Fruit fly (Drosophila melanogaster) whole organism, embryonic: ENCODE measurements around the gene CG8837.

Experiments used
- Adf1 ChIP-seq: fragments of 200-800 bp; sonication (Bioruptor generic); IDR thresholded peaks from 2 replicates; pipeline ENCODE4 v1.3.6; 2022; ENCODE audit warnings: missing biosample characterization, missing genetic modification characterization
- Bgb ChIP-seq: fragments of 200-800 bp; sonication (Bioruptor generic); IDR thresholded peaks from 2 replicates; pipeline ENCODE4 v1.3.6; 2022; ENCODE audit warnings: missing biosample characterization, missing genetic modification characterization; ENCODE audit not compliant: partially characterized antibody
- CG11085 ChIP-seq: fragments of 200-800 bp; sonication (Bioruptor generic); IDR thresholded peaks from 2 replicates; pipeline ENCODE4 v1.3.6; 2022; ENCODE audit warnings: missing biosample characterization, missing genetic modification characterization
- CG11695 ChIP-seq: fragments of 200-800 bp; sonication (Bioruptor generic); IDR thresholded peaks from 3 replicates; pipeline ENCODE4 v1.3.6; 2022; ENCODE audit warnings: missing biosample characterization, missing genetic modification characterization
- CG11723 ChIP-seq: fragments of 200-800 bp; sonication (Bioruptor generic); optimal IDR thresholded peaks from 2 replicates; lab custom pipeline; 2017; ENCODE audit warnings: missing biosample characterization, mild to moderate bottlenecking, missing genetic modification characterization
- CG12071 ChIP-seq: fragments of 200-800 bp; sonication (Bioruptor generic); optimal IDR thresholded peaks from 3 replicates; lab custom pipeline; 2018; ENCODE audit warnings: missing biosample characterization, mild to moderate bottlenecking, missing genetic modification characterization
- CG12155 ChIP-seq: fragments of 200-800 bp; sonication (Bioruptor generic); optimal IDR thresholded peaks from 3 replicates; lab custom pipeline; 2016; ENCODE audit warnings: missing biosample characterization, missing genetic modification characterization
- CG12391 ChIP-seq: fragments of 200-800 bp; sonication (Bioruptor generic); optimal IDR thresholded peaks from 3 replicates; lab custom pipeline; 2018; ENCODE audit warnings: missing biosample characterization, mild to moderate bottlenecking, missing genetic modification characterization, moderate library complexity
- CG13123 ChIP-seq: fragments of 200-800 bp; sonication (Bioruptor generic); optimal IDR thresholded peaks from 2 replicates; lab custom pipeline; 2016; ENCODE audit warnings: missing biosample characterization, missing genetic modification characterization
- CG13287 ChIP-seq: fragments of 200-800 bp; sonication (Bioruptor generic); IDR thresholded peaks from 2 replicates; pipeline ENCODE4 v1.3.6; 2022; ENCODE audit warnings: missing biosample characterization, missing genetic modification characterization; ENCODE audit not compliant: partially characterized antibody
- CG14710 ChIP-seq: fragments of 200-800 bp; sonication (Bioruptor generic); optimal IDR thresholded peaks from 3 replicates; lab custom pipeline; 2019; ENCODE audit warnings: missing biosample characterization, mild to moderate bottlenecking, missing genetic modification characterization, moderate library complexity
- CG15514 ChIP-seq: fragments of 200-800 bp; sonication (Bioruptor generic); optimal IDR thresholded peaks from 3 replicates; lab custom pipeline; 2017; ENCODE audit warnings: missing biosample characterization, missing genetic modification characterization, mild to moderate bottlenecking, moderate library complexity, missing genetic modification reagents
- CG17829 ChIP-seq: fragments of 200-800 bp; optimal IDR thresholded peaks from 2 replicates; lab custom pipeline; 2019; ENCODE audit warnings: missing biosample characterization, mild to moderate bottlenecking, missing genetic modification characterization, moderate library complexity
- CG2120 ChIP-seq: fragments of 200-800 bp; sonication (Bioruptor generic); optimal IDR thresholded peaks from 3 replicates; lab custom pipeline; 2016; ENCODE audit warnings: missing biosample characterization, missing genetic modification characterization
- CG32767 ChIP-seq: fragments of 200-800 bp; sonication (Bioruptor generic); IDR thresholded peaks from 2 replicates; pipeline ENCODE4 v1.3.6; 2022; ENCODE audit warnings: missing biosample characterization, missing genetic modification characterization
- CG34224 ChIP-seq: fragments of 200-800 bp; sonication (Bioruptor generic); IDR thresholded peaks from 3 replicates; pipeline ENCODE4 v1.3.6; 2022; ENCODE audit warnings: missing biosample characterization, missing genetic modification characterization; ENCODE audit not compliant: partially characterized antibody
- CG42726 ChIP-seq: fragments of 200-800 bp; sonication (Bioruptor generic); IDR thresholded peaks from 2 replicates; pipeline ENCODE4 v1.3.6; 2022; ENCODE audit warnings: missing biosample characterization, missing genetic modification characterization; ENCODE audit not compliant: partially characterized antibody
- CG4707 ChIP-seq: fragments of 200-800 bp; sonication (Bioruptor generic); optimal IDR thresholded peaks from 2 replicates; lab custom pipeline; 2018; ENCODE audit warnings: missing biosample characterization, mild to moderate bottlenecking, missing genetic modification characterization, moderate library complexity
- CG5180 ChIP-seq: fragments of 200-800 bp; sonication (Bioruptor generic); optimal IDR thresholded peaks from 3 replicates; lab custom pipeline; 2017; ENCODE audit warnings: missing biosample characterization, missing genetic modification characterization, mild to moderate bottlenecking, moderate library complexity, missing genetic modification reagents
- CG5245 ChIP-seq: fragments of 200-800 bp; sonication (Bioruptor generic); optimal IDR thresholded peaks from 3 replicates; lab custom pipeline; 2016; ENCODE audit warnings: missing biosample characterization, missing genetic modification characterization
- CG7963 ChIP-seq: fragments of 200-800 bp; sonication (Bioruptor generic); IDR thresholded peaks from 3 replicates; pipeline ENCODE4 v1.3.6; 2022; ENCODE audit warnings: missing biosample characterization, missing genetic modification characterization; ENCODE audit not compliant: partially characterized antibody
- CG9727 ChIP-seq: fragments of 200-800 bp; sonication (Bioruptor generic); optimal IDR thresholded peaks from 3 replicates; lab custom pipeline; 2017; ENCODE audit warnings: missing biosample characterization, mild to moderate bottlenecking, missing genetic modification characterization
- Camta ChIP-seq: fragments of 200-800 bp; sonication (Bioruptor generic); optimal IDR thresholded peaks from 2 replicates; lab custom pipeline; 2016; ENCODE audit warnings: missing biosample characterization, missing genetic modification characterization
- CkIIα-i1 ChIP-seq: fragments of 200-800 bp; sonication (Bioruptor generic); IDR thresholded peaks from 2 replicates; pipeline ENCODE4 v1.3.6; 2022; ENCODE audit warnings: missing biosample characterization, missing genetic modification characterization
- Dfd ChIP-seq, 2 experiments: fragments of >200 bp; optimal IDR thresholded peaks; 2 replicates each; lab custom pipeline; 2017; ENCODE audit warnings: missing biosample characterization in 2 of 2, missing genetic modification characterization in 2 of 2
- Dll ChIP-seq: fragments of 200-800 bp; sonication (Bioruptor generic); IDR thresholded peaks from 4 replicates; pipeline ENCODE4 v1.3.6; 2022; ENCODE audit warnings: missing biosample characterization, missing genetic modification characterization; ENCODE audit not compliant: partially characterized antibody
- Jarid2 ChIP-seq: fragments of 200-800 bp; sonication (Bioruptor generic); optimal IDR thresholded peaks from 3 replicates; lab custom pipeline; 2017; ENCODE audit warnings: mild to moderate bottlenecking, missing biosample characterization, missing genetic modification reagents, missing genetic modification characterization
- Oli ChIP-seq: fragments of 200-800 bp; sonication (Bioruptor generic); optimal IDR thresholded peaks from 2 replicates; lab custom pipeline; 2018; ENCODE audit warnings: missing biosample characterization, mild to moderate bottlenecking, missing genetic modification characterization, moderate library complexity
- Rx ChIP-seq: fragments of 200-800 bp; sonication (Bioruptor generic); IDR thresholded peaks from 2 replicates; pipeline ENCODE4 v1.3.6; 2022; ENCODE audit warnings: missing biosample characterization, missing genetic modification characterization
- Side ChIP-seq: fragments of 200-800 bp; sonication (Bioruptor generic); optimal IDR thresholded peaks from 2 replicates; lab custom pipeline; 2016; ENCODE audit warnings: missing biosample characterization, missing genetic modification characterization
- Sox102F ChIP-seq: fragments of 200-800 bp; sonication (Bioruptor generic); optimal IDR thresholded peaks from 2 replicates; lab custom pipeline; 2018; ENCODE audit warnings: missing biosample characterization, mild to moderate bottlenecking, missing genetic modification characterization, moderate library complexity
- Xrp1 ChIP-seq: fragments of 200-800 bp; sonication (Bioruptor generic); IDR thresholded peaks from 2 replicates; pipeline ENCODE4 v1.3.6; 2022; ENCODE audit warnings: missing biosample characterization, missing genetic modification characterization
- bcd ChIP-seq: fragments of 200-800 bp; sonication (Bioruptor generic); optimal IDR thresholded peaks from 2 replicates; lab custom pipeline; 2017; ENCODE audit warnings: missing biosample characterization, mild to moderate bottlenecking, missing genetic modification characterization
- bigmax ChIP-seq: fragments of 200-800 bp; sonication (Bioruptor generic); optimal IDR thresholded peaks from 2 replicates; lab custom pipeline; 2018; ENCODE audit warnings: missing biosample characterization, mild to moderate bottlenecking, missing genetic modification characterization
- cad ChIP-seq: fragments of >200 bp; optimal IDR thresholded peaks from 2 replicates; lab custom pipeline; 2017; ENCODE audit warnings: missing biosample characterization, missing genetic modification characterization
- cg ChIP-seq: fragments of 200-800 bp; sonication (Bioruptor generic); optimal IDR thresholded peaks from 3 replicates; lab custom pipeline; 2019; ENCODE audit warnings: missing biosample characterization, mild to moderate bottlenecking, missing genetic modification characterization, moderate library complexity
- chif ChIP-seq, 2 experiments: fragments of 200-800 bp; sonication (Bioruptor generic); optimal IDR thresholded peaks; 3 replicates each; lab custom pipeline; 2016; ENCODE audit warnings: missing biosample characterization in 2 of 2, missing genetic modification characterization in 2 of 2
- chinmo ChIP-seq: fragments of 200-800 bp; sonication (Bioruptor generic); IDR thresholded peaks from 4 replicates; pipeline ENCODE4 v1.3.6; 2022; ENCODE audit warnings: missing biosample characterization, missing genetic modification characterization; ENCODE audit not compliant: partially characterized antibody
- crol ChIP-seq: fragments of 200-800 bp; sonication (Bioruptor generic); IDR thresholded peaks from 2 replicates; pipeline ENCODE4 v1.3.6; 2022; ENCODE audit warnings: missing biosample characterization, missing genetic modification characterization
- disco-r ChIP-seq: fragments of 200-800 bp; sonication (Bioruptor generic); optimal IDR thresholded peaks from 2 replicates; lab custom pipeline; 2016; ENCODE audit warnings: missing biosample characterization, missing genetic modification characterization
- ems ChIP-seq: fragments of 200-800 bp; sonication (Bioruptor generic); optimal IDR thresholded peaks from 3 replicates; lab custom pipeline; 2016; ENCODE audit warnings: missing biosample characterization, missing genetic modification characterization
- hth ChIP-seq: fragments of >200 bp; optimal IDR thresholded peaks from 2 replicates; lab custom pipeline; 2017; ENCODE audit warnings: inconsistent platforms
- jing ChIP-seq: fragments of 200-800 bp; sonication (Bioruptor generic); optimal IDR thresholded peaks from 2 replicates; lab custom pipeline; 2018; ENCODE audit warnings: missing biosample characterization, mild to moderate bottlenecking, missing genetic modification characterization
- kay ChIP-seq: fragments of 200-800 bp; sonication (Bioruptor generic); optimal IDR thresholded peaks from 2 replicates; lab custom pipeline; 2016; ENCODE audit warnings: missing biosample characterization, missing genetic modification characterization
- klu ChIP-seq: fragments of 200-800 bp; sonication (Bioruptor generic); IDR thresholded peaks from 2 replicates; pipeline ENCODE4 v1.3.6; 2022; ENCODE audit warnings: missing biosample characterization, missing genetic modification characterization
- lmd ChIP-seq: fragments of 200-800 bp; sonication (Bioruptor generic); IDR thresholded peaks from 2 replicates; pipeline ENCODE4 v1.3.6; 2022; ENCODE audit warnings: missing biosample characterization, missing genetic modification characterization
- lola ChIP-seq, 3 experiments: fragments of >200 bp in 2 of 3; fragments of 200-800 bp in 1 of 3; sonication (Bioruptor generic) in 1 of 3; optimal IDR thresholded peaks; 2 replicates each; lab custom pipeline; 2017 to 2019; ENCODE audit warnings: missing biosample characterization in 3 of 3, missing genetic modification characterization in 3 of 3, mild to moderate bottlenecking in 1 of 3, moderate library complexity in 1 of 3
- schlank ChIP-seq: fragments of 200-800 bp; sonication (Bioruptor generic); optimal IDR thresholded peaks from 2 replicates; lab custom pipeline; 2018; ENCODE audit warnings: missing biosample characterization, mild to moderate bottlenecking, missing genetic modification characterization
- shn ChIP-seq: fragments of 200-800 bp; sonication (Bioruptor generic); optimal IDR thresholded peaks from 3 replicates; lab custom pipeline; 2016; ENCODE audit warnings: missing biosample characterization, missing genetic modification characterization
- wor ChIP-seq: fragments of 200-800 bp; sonication (Bioruptor generic); IDR thresholded peaks from 2 replicates; pipeline ENCODE4 v1.3.6; 2022; ENCODE audit warnings: missing biosample characterization, missing genetic modification characterization

Gene CG8837

dm6 chr2L:3319731-3320295 is at the start of gene CG8837, which contains the start of gene Fign (continued):
- no peak for TF ChIP-seq Side (GFP tag; lab: Kevin White, UChicago)
- TF ChIP-seq Dfd (GFP tag; optimal IDR thresholded peaks at IDR 0.05; lab: Kevin White, UChicago) = peak in 1 of 2 experiments; percentile 41
- no peak for TF ChIP-seq CG11085 (GFP tag; lab: Robert Waterston, UW)
- no peak for TF ChIP-seq CG5245 (GFP tag; lab: Kevin White, UChicago)
- TF ChIP-seq klu = no peak
- no peak for TF ChIP-seq bigmax (GFP tag; lab: Kevin White, UChicago)
- TF ChIP-seq CG14710 = peak; percentile 66
- no peak for TF ChIP-seq CG13123 (GFP tag; lab: Kevin White, UChicago)
- TF ChIP-seq CG12071 = no peak
- TF ChIP-seq Rx (GFP tag; lab: Robert Waterston, UW) = no peak
- TF ChIP-seq CG15514 = peak; percentile 28
- TF ChIP-seq ems (GFP tag; lab: Kevin White, UChicago) = no peak
- no peak for TF ChIP-seq jing
- no peak for TF ChIP-seq cad (GFP tag; lab: Kevin White, UChicago)
- TF ChIP-seq Xrp1 (GFP tag; lab: Robert Waterston, UW) = no peak
- TF ChIP-seq wor (GFP tag; lab: Robert Waterston, UW) = no peak
- no peak for TF ChIP-seq bcd (GFP tag; lab: Kevin White, UChicago)
- TF ChIP-seq CG9727 = no peak
- no peak for TF ChIP-seq CG17829 (tag; lab: Kevin White, UChicago)
- TF ChIP-seq chif (GFP tag; optimal IDR thresholded peaks at IDR 0.05; lab: Kevin White, UChicago) = no peak
- TF ChIP-seq lola (GFP tag; optimal IDR thresholded peaks at IDR 0.05; lab: Kevin White, UChicago) = peak in 1 of 3 experiments; percentile 76
- no peak for TF ChIP-seq CG4707
- peak; percentile 86 for TF ChIP-seq CG34224 (GFP tag; lab: Robert Waterston, UW)
- peak; percentile 83 for TF ChIP-seq Dll (GFP tag; lab: Robert Waterston, UW)
- TF ChIP-seq CG13287 (GFP tag; lab: Robert Waterston, UW) = peak; percentile 87
- TF ChIP-seq crol (GFP tag; lab: Robert Waterston, UW) = no peak
- TF ChIP-seq chinmo = peak; percentile 68; the same call in 1 of the 4 replicates
- TF ChIP-seq Oli (tag; lab: Kevin White, UChicago) = no peak
- TF ChIP-seq CG2120 (GFP tag; lab: Kevin White, UChicago) = no peak
- TF ChIP-seq CG12155 = no peak
- no peak for TF ChIP-seq hth (lab: Kevin White, UChicago)
- peak; percentile 96 for TF ChIP-seq CG7963 (GFP tag; lab: Robert Waterston, UW)
- TF ChIP-seq schlank (tag; lab: Kevin White, UChicago) = no peak
- TF ChIP-seq CG5180 (GFP tag; lab: Kevin White, UChicago) = no peak
- TF ChIP-seq Jarid2 (GFP tag; lab: Kevin White, UChicago) = no peak
- no peak for TF ChIP-seq CG32767 (GFP tag; lab: Robert Waterston, UW)
- TF ChIP-seq Bgb = peak; percentile 94
- no peak for TF ChIP-seq CG12391 (tag; lab: Kevin White, UChicago)
- no peak for TF ChIP-seq cg (GFP tag; lab: Kevin White, UChicago)
- no peak for TF ChIP-seq shn (GFP tag; lab: Kevin White, UChicago)
- no peak; the same call in 1 of the 2 replicates for TF ChIP-seq CG42726 (GFP tag; lab: Robert Waterston, UW)
- no peak for TF ChIP-seq Adf1
- no peak for TF ChIP-seq kay (GFP tag; lab: Kevin White, UChicago)
- no peak for TF ChIP-seq CkIIα-i1 (GFP tag; lab: Robert Waterston, UW)
- no peak for TF ChIP-seq CG11723 (GFP tag; lab: Kevin White, UChicago)
- TF ChIP-seq Camta (GFP tag; lab: Kevin White, UChicago) = no peak
- TF ChIP-seq CG11695 (GFP tag; lab: Robert Waterston, UW) = no peak
- no peak for TF ChIP-seq lmd (GFP tag; lab: Robert Waterston, UW)
- no peak for TF ChIP-seq Sox102F (GFP tag; lab: Kevin White, UChicago)
- no peak for TF ChIP-seq disco-r (GFP tag; lab: Kevin White, UChicago)
